Fruit fly (Drosophila melanogaster) S2 (cell line): Measurements from ENCODE around the gene CG43800.

Experiments used
- CG8478 ChIP-seq: fragments of >200 bp; optimal IDR thresholded peaks from 2 replicates; lab custom pipeline; 2018
- CTCF ChIP-seq, 2 experiments: fragments of >200 bp; optimal IDR thresholded peaks; 2 replicates each; lab custom pipeline; 2018

- TF ChIP-seq CTCF (optimal IDR thresholded peaks at IDR 0.05; lab: Kevin White, UChicago) = no peak
- no peak for TF ChIP-seq CG8478 (lab: Kevin White, UChicago)
Measured at dm6 chr2L:7259500-7259899, 26.9 kb upstream of the CG43800 start.
